Worm (Caenorhabditis elegans) whole organism, L3 larva: Measurements from ENCODE around the gene gcsh-1.

Experiments
- aly-2 ChIP-seq: fragments of 150-350 bp; optimal IDR thresholded peaks from 2 replicates; lab custom pipeline; 2014; ENCODE audit warnings: missing biosample characterization, missing genetic modification characterization
- ama-1 ChIP-seq: fragments of 150-350 bp; optimal IDR thresholded peaks from 2 replicates; lab custom pipeline; 2018
- ceh-16 ChIP-seq: sonication (generic microtip); optimal IDR thresholded peaks from 2 replicates; lab custom pipeline; 2017; ENCODE audit warnings: missing biosample characterization, missing genetic modification characterization
- ceh-9 ChIP-seq: sonication (generic microtip); optimal IDR thresholded peaks from 2 replicates; lab custom pipeline; 2018; ENCODE audit warnings: missing biosample characterization, missing genetic modification characterization
- egl-27 ChIP-seq: sonication (generic microtip); optimal IDR thresholded peaks from 4 replicates; lab custom pipeline; 2017; ENCODE audit warnings: missing biosample characterization, missing genetic modification reagents, missing genetic modification characterization
- jun-1 ChIP-seq: fragments of 150-350 bp; optimal IDR thresholded peaks from 2 replicates; lab custom pipeline; 2014; ENCODE audit warnings: missing biosample characterization, missing genetic modification reagents, missing genetic modification characterization
- lin-15B ChIP-seq: fragments of 150-350 bp; optimal IDR thresholded peaks from 2 replicates; lab custom pipeline; 2014; ENCODE audit warnings: missing biosample characterization, missing genetic modification characterization
- mdl-1 ChIP-seq: fragments of 150-350 bp; optimal IDR thresholded peaks from 2 replicates; lab custom pipeline; 2014; ENCODE audit warnings: missing biosample characterization, missing genetic modification characterization
- nhr-12 ChIP-seq: fragments of 150-350 bp; optimal IDR thresholded peaks from 2 replicates; lab custom pipeline; 2014; ENCODE audit warnings: missing biosample characterization, missing genetic modification characterization
- nhr-25 ChIP-seq: sonication (generic microtip); optimal IDR thresholded peaks from 2 replicates; lab custom pipeline; 2017; ENCODE audit warnings: missing biosample characterization, missing genetic modification characterization
- pha-4 ChIP-seq: fragments of 150-350 bp; optimal IDR thresholded peaks from 2 replicates; lab custom pipeline; 2014; ENCODE audit warnings: missing biosample characterization, missing genetic modification reagents, missing genetic modification characterization
- pqm-1 ChIP-seq: fragments of 150-350 bp; optimal IDR thresholded peaks from 2 replicates; lab custom pipeline; 2017; ENCODE audit warnings: missing biosample characterization, missing genetic modification characterization, inconsistent platforms
- ztf-4 ChIP-seq: fragments of 150-350 bp; optimal IDR thresholded peaks from 2 replicates; lab custom pipeline; 2014; ENCODE audit warnings: missing biosample characterization, missing genetic modification characterization

DNA sequence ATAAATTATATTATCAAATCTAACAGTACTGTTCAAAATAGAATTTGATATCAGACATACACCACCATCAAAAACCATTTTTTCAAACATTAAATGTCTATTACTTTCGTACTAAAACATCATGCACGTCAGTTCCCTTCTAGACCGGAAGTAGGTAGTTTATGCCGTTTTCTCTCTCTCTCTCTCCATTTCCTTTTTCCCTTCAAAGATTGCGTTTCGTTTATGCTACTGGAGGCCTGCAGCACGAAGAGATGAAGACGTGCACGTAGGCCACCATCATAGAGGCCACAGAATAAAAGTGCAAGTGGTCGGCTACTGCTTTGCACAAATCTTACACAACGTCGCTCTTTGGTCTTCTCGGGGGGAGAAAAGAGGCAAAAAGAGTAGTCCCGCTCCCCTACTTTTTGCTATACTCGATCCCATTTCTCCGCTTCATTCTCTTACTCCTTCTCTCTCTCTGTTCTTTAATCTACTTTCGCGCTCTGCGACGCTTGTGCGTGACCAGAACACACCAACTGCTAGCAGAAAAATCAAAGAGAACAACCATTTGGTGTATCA is 46.6 kb upstream of the gcsh-1 start:
- TF ChIP-seq mdl-1 (tag; lab: Kevin White, UChicago) (peak; percentile 63), pqm-1 (no peak), lin-15B (tag; lab: Kevin White, UChicago) (peak; percentile 4), egl-27 (tag; lab: Kevin White, UChicago) (peak; percentile 12), ama-1 (lab: Kevin White, UChicago) (no peak), pha-4 (tag; lab: Kevin White, UChicago) (peak; percentile 70), nhr-25 (peak; percentile 74), ztf-4 (tag; lab: Kevin White, UChicago) (no peak), ceh-16 (tag; lab: Kevin White, UChicago) (no peak), nhr-12 (tag; lab: Kevin White, UChicago) (no peak), aly-2 (tag; lab: Kevin White, UChicago) (no peak), ceh-9 (tag; lab: Kevin White, UChicago) (peak; percentile 8), jun-1 (tag; lab: Kevin White, UChicago) (peak; percentile 33)
